Worm (Caenorhabditis elegans): ENCODE data around the gene clc-18.

ce11 chrV:4131471-4131939 is 21.7 kb upstream of the clc-18 start, which contains the start of gene nhr-57:
- no peak for TF ChIP-seq egl-27 (tag; optimal IDR thresholded peaks at IDR 0.05)
- TF ChIP-seq sdz-12 (GFP tag; optimal IDR thresholded peaks at IDR 0.05), result no peak

Measured in whole organism, L4 larva.